Worm (Caenorhabditis elegans): ENCODE data around the gene T28B11.1.
A peak's percentile ranks its signal among the peaks of the same experiment; 100 is the strongest.

Gene T28B11.1

DNA sequence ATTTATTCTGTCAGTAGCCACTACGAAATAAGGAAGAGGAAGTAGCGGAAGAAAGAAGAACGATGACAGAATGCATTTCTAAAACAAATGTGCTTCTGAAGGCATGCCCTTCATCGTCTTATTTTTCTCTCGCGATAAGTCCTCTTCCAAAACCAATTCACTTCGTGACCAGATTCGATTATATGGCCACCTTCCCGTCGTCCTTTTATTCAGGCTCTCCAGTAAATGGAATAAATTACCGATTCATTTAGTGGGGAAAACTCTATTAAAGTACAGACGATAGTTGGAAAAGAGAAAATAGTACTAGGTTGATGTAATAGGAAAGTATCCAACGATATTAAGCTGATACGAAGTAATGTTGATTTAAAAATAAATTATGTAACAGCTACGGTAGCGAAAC lies 10.9 kb downstream of the T28B11.1 start:
- TF ChIP-seq nhr-76 (tag; optimal IDR thresholded peaks at IDR 0.05) (no peak), ces-1 (GFP tag; optimal IDR thresholded peaks at IDR 0.05) (peak; percentile 100)

DNA sequence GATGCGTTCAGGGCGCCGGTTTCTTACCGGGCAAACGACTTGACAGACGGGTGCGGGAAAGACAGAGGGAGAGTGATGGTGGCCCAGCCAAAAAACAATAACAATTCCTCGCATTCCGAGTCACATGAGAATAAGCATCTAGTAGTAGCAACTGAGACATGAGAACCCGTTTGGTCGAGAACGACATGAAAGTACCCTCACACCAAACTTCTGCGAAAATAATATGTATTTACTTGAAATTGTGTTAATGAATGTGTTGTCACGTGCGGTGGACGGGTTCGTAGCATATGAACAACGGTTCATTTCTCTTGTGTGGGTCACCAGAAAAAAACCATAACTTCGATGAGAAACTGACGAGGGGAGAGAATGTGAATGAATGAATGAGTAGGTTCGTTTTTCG lies 11.3 kb downstream of the T28B11.1 start:
- TF ChIP-seq mep-1 (tag; optimal IDR thresholded peaks at IDR 0.05): no peak
- no peak for TF ChIP-seq ceh-39 (tag; optimal IDR thresholded peaks at IDR 0.05)
- no peak for TF ChIP-seq M03D4.4 (tag; optimal IDR thresholded peaks at IDR 0.05)
- no peak for TF ChIP-seq ztf-11 (tag; optimal IDR thresholded peaks at IDR 0.05)
- no peak for TF ChIP-seq unc-39 (tag; optimal IDR thresholded peaks at IDR 0.05)
- TF ChIP-seq nhr-76 (tag; optimal IDR thresholded peaks at IDR 0.05): no peak
- no peak for TF ChIP-seq drap-1 (GFP tag; optimal IDR thresholded peaks at IDR 0.05)
- no peak for TF ChIP-seq sptf-1 (tag; optimal IDR thresholded peaks at IDR 0.05)
- no peak for TF ChIP-seq flh-1 (GFP tag; optimal IDR thresholded peaks at IDR 0.05)
- TF ChIP-seq elt-3 (tag; optimal IDR thresholded peaks at IDR 0.05): no peak
- no peak for TF ChIP-seq zip-8 (tag; optimal IDR thresholded peaks at IDR 0.05)
- TF ChIP-seq nhr-28 (tag; optimal IDR thresholded peaks at IDR 0.05): no peak
- TF ChIP-seq ham-2 (GFP tag; optimal IDR thresholded peaks at IDR 0.05): no peak
- no peak for TF ChIP-seq bed-3 (GFP tag; optimal IDR thresholded peaks at IDR 0.05)
- no peak for TF ChIP-seq hlh-1 (tag; optimal IDR thresholded peaks at IDR 0.05)
- TF ChIP-seq mls-2 (tag; optimal IDR thresholded peaks at IDR 0.05): no peak
- no peak for TF ChIP-seq ces-1 (GFP tag; optimal IDR thresholded peaks at IDR 0.05)

DNA sequence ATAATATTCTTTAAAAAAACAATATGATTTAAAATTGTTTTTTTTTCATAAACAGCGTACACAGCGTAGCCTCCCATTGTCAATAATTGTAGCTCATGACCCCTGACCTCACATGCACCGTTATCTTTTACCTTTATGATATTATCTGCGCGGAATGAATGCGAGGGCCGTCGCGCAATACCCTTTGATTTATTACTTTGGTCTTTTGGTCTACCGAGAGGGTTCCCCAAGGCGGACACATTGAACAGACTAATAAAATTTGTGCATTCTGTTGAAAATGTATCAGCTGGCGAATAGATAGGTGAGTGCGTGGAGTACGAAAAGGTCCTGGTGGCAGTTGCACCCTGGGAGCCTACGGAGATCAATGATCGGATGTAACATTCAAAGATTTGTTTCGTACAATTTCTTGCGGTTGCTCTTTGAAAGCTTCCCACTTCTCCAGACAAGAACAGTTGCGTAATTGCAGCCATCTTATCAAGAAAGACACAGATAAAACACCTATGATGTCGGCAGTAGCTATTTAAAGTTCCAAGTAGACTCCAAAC lies 11.8 kb downstream of the T28B11.1 start:
- TF ChIP-seq nhr-2 (tag; optimal IDR thresholded peaks at IDR 0.05) (peak; percentile 79), unc-120 (tag; optimal IDR thresholded peaks at IDR 0.05; ENCODE audit: poor library complexity, severe bottlenecking) (no peak), sptf-1 (tag; optimal IDR thresholded peaks at IDR 0.05) (no peak), unc-62 (GFP tag; optimal IDR thresholded peaks at IDR 0.05) (peak; percentile 82), hlh-1 (tag; optimal IDR thresholded peaks at IDR 0.05) (peak; percentile 98), cnd-1 (tag; optimal IDR thresholded peaks at IDR 0.05) (no peak), mab-5 (tag; optimal IDR thresholded peaks at IDR 0.05) (peak; percentile 65), ces-1 (GFP tag; optimal IDR thresholded peaks at IDR 0.05) (peak; percentile 16), elt-1 (tag; optimal IDR thresholded peaks at IDR 0.05; ENCODE audit: borderline replicate concordance, insufficient read depth) (peak; percentile 68), ceh-39 (tag; optimal IDR thresholded peaks at IDR 0.05) (no peak), unc-39 (tag; optimal IDR thresholded peaks at IDR 0.05) (no peak), sem-2 (GFP tag; optimal IDR thresholded peaks at IDR 0.05) (no peak)

DNA sequence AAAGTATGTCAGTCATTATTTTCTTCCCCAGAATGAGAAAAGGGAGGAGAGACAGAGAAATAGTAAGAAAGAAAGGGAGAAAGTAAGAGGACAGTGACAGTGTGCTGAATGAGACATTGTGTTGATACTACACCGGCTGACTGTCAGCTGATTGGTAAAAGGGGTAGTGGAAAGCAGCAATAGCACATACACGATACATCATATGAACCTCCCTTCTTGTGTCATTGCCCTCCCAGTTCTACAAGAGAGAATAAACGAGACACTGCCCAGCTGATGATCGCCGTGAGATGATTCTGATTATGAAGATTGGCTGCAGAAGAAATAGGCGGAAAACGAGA lies 12.4 kb downstream of the T28B11.1 start:
- TF ChIP-seq hlh-1 (tag; optimal IDR thresholded peaks at IDR 0.05) (peak; percentile 29), bed-3 (GFP tag; optimal IDR thresholded peaks at IDR 0.05) (no peak), unc-62 (GFP tag; optimal IDR thresholded peaks at IDR 0.05) (no peak), ham-2 (GFP tag; optimal IDR thresholded peaks at IDR 0.05) (peak; percentile 39)

DNA sequence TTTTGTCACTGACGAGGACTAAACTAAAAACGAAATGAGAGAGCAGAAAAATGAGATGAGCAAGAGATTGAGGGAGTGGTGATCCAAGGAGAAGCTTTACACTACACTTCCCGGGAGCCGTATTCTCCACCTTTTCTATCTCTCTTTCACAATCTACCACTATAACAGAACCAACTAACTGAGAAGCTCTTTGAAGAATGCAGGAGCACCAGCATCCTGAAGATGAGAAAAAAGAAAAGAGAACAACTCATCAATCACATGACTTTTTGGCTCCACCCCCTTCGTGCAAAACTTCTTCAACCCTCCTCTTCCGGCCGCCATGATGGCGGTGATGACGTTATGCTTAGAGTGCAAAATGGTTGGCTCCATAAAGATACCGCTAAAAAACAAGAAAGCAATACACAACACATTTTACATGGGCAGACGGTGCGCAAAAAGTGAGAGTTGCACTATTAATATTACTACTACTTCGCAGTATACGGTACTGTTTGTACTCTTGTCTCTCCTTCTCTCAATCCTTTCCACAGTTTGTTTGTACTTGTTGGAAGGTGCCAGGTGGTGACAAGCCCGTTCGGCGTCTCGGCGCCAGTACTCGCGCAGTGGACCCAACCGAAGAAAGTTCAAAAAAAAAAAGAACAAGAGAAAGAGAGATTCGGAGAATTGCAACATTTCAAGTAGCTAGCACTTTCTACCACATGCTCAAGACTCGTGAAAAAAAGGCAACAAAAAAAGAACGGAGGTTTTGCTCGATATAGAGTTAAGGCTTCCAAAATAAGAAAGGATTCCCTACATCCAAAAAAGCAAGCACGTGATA lies 13.0 kb downstream of the T28B11.1 start:
- TF ChIP-seq hlh-1 (tag; optimal IDR thresholded peaks at IDR 0.05) (peak; percentile 22), unc-120 (tag; optimal IDR thresholded peaks at IDR 0.05; ENCODE audit: poor library complexity, severe bottlenecking) (peak; percentile 52), elt-1 (tag; optimal IDR thresholded peaks at IDR 0.05; ENCODE audit: borderline replicate concordance, insufficient read depth) (no peak)

DNA sequence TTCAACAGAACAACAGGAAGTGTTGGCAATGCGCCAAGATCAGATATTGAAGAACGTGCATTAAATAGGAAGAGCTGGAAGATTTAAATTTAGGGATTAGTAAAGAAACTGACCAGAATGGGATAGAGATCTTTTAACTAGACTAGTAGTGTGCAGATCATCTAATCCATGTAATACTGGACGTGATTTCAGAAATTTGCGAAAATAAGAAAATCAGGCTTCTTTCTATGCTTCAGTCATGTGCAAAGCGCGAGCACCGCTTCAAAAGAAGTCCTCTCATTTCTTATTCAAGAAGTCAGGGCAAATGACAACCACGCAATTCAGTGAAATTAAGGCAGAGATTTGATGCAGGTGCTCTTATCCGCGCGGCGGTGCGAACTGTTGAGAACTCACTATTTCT lies 14.2 kb downstream of the T28B11.1 start:
- no peak for TF ChIP-seq tbx-8 (GFP tag; optimal IDR thresholded peaks at IDR 0.05)
- TF ChIP-seq sptf-1 (tag; optimal IDR thresholded peaks at IDR 0.05): no peak
- no peak for TF ChIP-seq sem-2 (GFP tag; optimal IDR thresholded peaks at IDR 0.05)
- TF ChIP-seq lsy-2 (tag; optimal IDR thresholded peaks at IDR 0.05): no peak
- no peak for TF ChIP-seq hlh-1 (tag; optimal IDR thresholded peaks at IDR 0.05)
- TF ChIP-seq nhr-28 (tag; optimal IDR thresholded peaks at IDR 0.05): no peak
- no peak for TF ChIP-seq ces-1 (GFP tag; optimal IDR thresholded peaks at IDR 0.05)

Data from whole organism, mixed stage, embryonic.